Fruit fly (Drosophila melanogaster) whole organism, embryonic: ENCODE measurements around the gene Stat92E.

Experiments used
- B-H1 ChIP-seq: fragments of 200-800 bp; sonication (Bioruptor generic); IDR thresholded peaks from 3 replicates; pipeline ENCODE4 v1.3.6; 2022; ENCODE audit warnings: missing biosample characterization, missing genetic modification characterization
- CG10267 ChIP-seq: fragments of 200-800 bp; sonication (Bioruptor generic); optimal IDR thresholded peaks from 2 replicates; lab custom pipeline; 2018; ENCODE audit warnings: missing biosample characterization, mild to moderate bottlenecking, missing genetic modification characterization, moderate library complexity
- CG11695 ChIP-seq: fragments of 200-800 bp; sonication (Bioruptor generic); IDR thresholded peaks from 3 replicates; pipeline ENCODE4 v1.3.6; 2022; ENCODE audit warnings: missing biosample characterization, missing genetic modification characterization
- CG12659 ChIP-seq: fragments of 200-800 bp; sonication (Bioruptor generic); optimal IDR thresholded peaks from 3 replicates; lab custom pipeline; 2017; ENCODE audit warnings: mild to moderate bottlenecking, missing biosample characterization, missing genetic modification reagents, missing genetic modification characterization
- CG12744 ChIP-seq: fragments of 200-800 bp; sonication (Bioruptor generic); optimal IDR thresholded peaks from 2 replicates; lab custom pipeline; 2016; ENCODE audit warnings: missing biosample characterization, missing genetic modification characterization
- CG13296 ChIP-seq: fragments of 200-800 bp; sonication (Bioruptor generic); optimal IDR thresholded peaks from 3 replicates; lab custom pipeline; 2018; ENCODE audit warnings: missing biosample characterization, mild to moderate bottlenecking, missing genetic modification characterization
- CG15073 ChIP-seq: fragments of 200-800 bp; sonication (Bioruptor generic); optimal IDR thresholded peaks from 2 replicates; lab custom pipeline; 2016; ENCODE audit warnings: missing biosample characterization, missing genetic modification characterization
- CG17385 ChIP-seq: fragments of 200-800 bp; sonication (Bioruptor generic); optimal IDR thresholded peaks from 3 replicates; lab custom pipeline; 2018; ENCODE audit warnings: missing biosample characterization, mild to moderate bottlenecking, missing genetic modification characterization
- CG17912 ChIP-seq: fragments of 200-800 bp; sonication (Bioruptor generic); optimal IDR thresholded peaks from 2 replicates; lab custom pipeline; 2018; ENCODE audit warnings: missing biosample characterization, mild to moderate bottlenecking, missing genetic modification characterization
- CG18011 ChIP-seq: fragments of 200-800 bp; sonication (Bioruptor generic); optimal IDR thresholded peaks from 2 replicates; lab custom pipeline; 2017; ENCODE audit warnings: missing biosample characterization, missing genetic modification characterization, mild to moderate bottlenecking, moderate library complexity, missing genotype
- CG18262 ChIP-seq: fragments of 200-800 bp; optimal IDR thresholded peaks from 3 replicates; lab custom pipeline; 2019; ENCODE audit warnings: missing biosample characterization, mild to moderate bottlenecking, missing genetic modification characterization, moderate library complexity
- CG2712 ChIP-seq: fragments of 200-800 bp; optimal IDR thresholded peaks from 3 replicates; lab custom pipeline; 2019; ENCODE audit warnings: missing biosample characterization, mild to moderate bottlenecking, missing genetic modification characterization, moderate library complexity
- CG3838 ChIP-seq: fragments of 200-800 bp; sonication (Bioruptor generic); optimal IDR thresholded peaks from 3 replicates; lab custom pipeline; 2016; ENCODE audit warnings: missing biosample characterization, missing genetic modification characterization
- CG6683 ChIP-seq: fragments of 200-800 bp; sonication (Bioruptor generic); optimal IDR thresholded peaks from 2 replicates; lab custom pipeline; 2017; ENCODE audit warnings: missing biosample characterization, mild to moderate bottlenecking, missing genetic modification characterization, missing genetic modification reagents
- CG6813 ChIP-seq: fragments of 200-800 bp; sonication (Bioruptor generic); optimal IDR thresholded peaks from 2 replicates; lab custom pipeline; 2017; ENCODE audit warnings: missing biosample characterization, missing genetic modification characterization, mild to moderate bottlenecking, moderate library complexity, missing genetic modification reagents
- CG7839 ChIP-seq: fragments of 200-800 bp; sonication (Bioruptor generic); optimal IDR thresholded peaks from 3 replicates; lab custom pipeline; 2018; ENCODE audit warnings: missing biosample characterization, mild to moderate bottlenecking, missing genetic modification characterization, moderate library complexity
- CG8089 ChIP-seq: fragments of 200-800 bp; sonication (Bioruptor generic); optimal IDR thresholded peaks from 3 replicates; lab custom pipeline; 2016; ENCODE audit warnings: missing biosample characterization, missing genetic modification characterization
- CG8359 ChIP-seq: fragments of 200-800 bp; sonication (Bioruptor generic); optimal IDR thresholded peaks from 2 replicates; lab custom pipeline; 2017; ENCODE audit warnings: missing biosample characterization, mild to moderate bottlenecking, missing genetic modification characterization, borderline replicate concordance
- Chrac-16 ChIP-seq: fragments of 200-800 bp; sonication (Bioruptor generic); optimal IDR thresholded peaks from 3 replicates; lab custom pipeline; 2016; ENCODE audit warnings: missing biosample characterization, missing genetic modification characterization
- CoRest ChIP-seq: fragments of 200-800 bp; sonication (Bioruptor generic); optimal IDR thresholded peaks from 3 replicates; lab custom pipeline; 2018; ENCODE audit warnings: missing biosample characterization, mild to moderate bottlenecking, missing genetic modification characterization, moderate library complexity
- Dref ChIP-seq: fragments of 200-800 bp; sonication (Bioruptor generic); IDR thresholded peaks from 2 replicates; pipeline ENCODE4 v1.3.6; 2022; ENCODE audit warnings: missing biosample characterization, missing genetic modification characterization
- Fer3 ChIP-seq: fragments of 200-800 bp; sonication (Bioruptor generic); optimal IDR thresholded peaks from 2 replicates; lab custom pipeline; 2018; ENCODE audit warnings: missing biosample characterization, mild to moderate bottlenecking, missing genetic modification characterization, moderate library complexity
- Gsc ChIP-seq: fragments of 200-800 bp; sonication (Bioruptor generic); IDR thresholded peaks from 2 replicates; pipeline ENCODE4 v1.3.6; 2022; ENCODE audit warnings: missing biosample characterization, missing genetic modification characterization
- Nf-YB ChIP-seq: fragments of 200-800 bp; sonication (Bioruptor generic); optimal IDR thresholded peaks from 3 replicates; lab custom pipeline; 2019; ENCODE audit warnings: missing biosample characterization, mild to moderate bottlenecking, missing genetic modification characterization, moderate library complexity
- Oli ChIP-seq: fragments of 200-800 bp; sonication (Bioruptor generic); optimal IDR thresholded peaks from 2 replicates; lab custom pipeline; 2018; ENCODE audit warnings: missing biosample characterization, mild to moderate bottlenecking, missing genetic modification characterization, moderate library complexity
- Taf1 ChIP-seq: fragments of 200-800 bp; sonication (Bioruptor generic); IDR thresholded peaks from 2 replicates; pipeline ENCODE4 v1.3.6; 2022; ENCODE audit warnings: missing biosample characterization, missing genetic modification characterization
- Vsx1 ChIP-seq: fragments of 200-800 bp; sonication (Bioruptor generic); optimal IDR thresholded peaks from 2 replicates; lab custom pipeline; 2017; ENCODE audit warnings: missing biosample characterization, mild to moderate bottlenecking, missing genetic modification characterization, missing genetic modification reagents
- btn ChIP-seq: fragments of 200-800 bp; sonication (Bioruptor generic); optimal IDR thresholded peaks from 2 replicates; lab custom pipeline; 2016; ENCODE audit warnings: missing biosample characterization, missing genetic modification characterization
- chif ChIP-seq, 2 experiments: fragments of 200-800 bp; sonication (Bioruptor generic); optimal IDR thresholded peaks; 3 replicates each; lab custom pipeline; 2016; ENCODE audit warnings: missing biosample characterization in 2 of 2, missing genetic modification characterization in 2 of 2
- chm ChIP-seq: fragments of 200-800 bp; sonication (Bioruptor generic); IDR thresholded peaks from 2 replicates; pipeline ENCODE4 v1.3.6; 2022; ENCODE audit warnings: missing biosample characterization, missing genetic modification characterization
- ci ChIP-seq: fragments of 200-800 bp; sonication (Bioruptor generic); IDR thresholded peaks from 3 replicates; pipeline ENCODE4 v1.3.6; 2022; ENCODE audit warnings: missing biosample characterization, missing genetic modification characterization
- crol ChIP-seq: fragments of 200-800 bp; sonication (Bioruptor generic); IDR thresholded peaks from 2 replicates; pipeline ENCODE4 v1.3.6; 2022; ENCODE audit warnings: missing biosample characterization, missing genetic modification characterization
- crp ChIP-seq, 2 experiments: fragments of 200-800 bp; sonication (Bioruptor generic); optimal IDR thresholded peaks; 2 replicates in 1 of 2; 3 replicates in 1 of 2; lab custom pipeline; 2017; ENCODE audit warnings: missing biosample characterization in 2 of 2, missing genetic modification characterization in 2 of 2, mild to moderate bottlenecking in 1 of 2, moderate library complexity in 1 of 2
- dmrt99B ChIP-seq: fragments of 200-800 bp; sonication (Bioruptor generic); optimal IDR thresholded peaks from 2 replicates; lab custom pipeline; 2018; ENCODE audit warnings: missing biosample characterization, mild to moderate bottlenecking, missing genetic modification characterization, moderate library complexity
- fd3F ChIP-seq: fragments of 200-800 bp; sonication (Bioruptor generic); optimal IDR thresholded peaks from 2 replicates; lab custom pipeline; 2018; ENCODE audit warnings: missing biosample characterization, mild to moderate bottlenecking, missing genetic modification characterization, moderate library complexity
- gce ChIP-seq: fragments of 200-800 bp; sonication (Bioruptor generic); IDR thresholded peaks from 3 replicates; pipeline ENCODE4 v1.3.6; 2022; ENCODE audit warnings: missing biosample characterization, missing genetic modification characterization
- grn ChIP-seq: fragments of 200-800 bp; sonication (Bioruptor generic); optimal IDR thresholded peaks from 3 replicates; lab custom pipeline; 2017; ENCODE audit warnings: missing biosample characterization, missing genetic modification characterization
- ind ChIP-seq: fragments of 200-800 bp; sonication (Bioruptor generic); optimal IDR thresholded peaks from 3 replicates; lab custom pipeline; 2016; ENCODE audit warnings: missing biosample characterization, missing genetic modification characterization
- jumu ChIP-seq: fragments of 200-800 bp; sonication (Bioruptor generic); optimal IDR thresholded peaks from 3 replicates; lab custom pipeline; 2016; ENCODE audit warnings: missing biosample characterization, missing genetic modification characterization
- klu ChIP-seq: fragments of 200-800 bp; sonication (Bioruptor generic); IDR thresholded peaks from 2 replicates; pipeline ENCODE4 v1.3.6; 2022; ENCODE audit warnings: missing biosample characterization, missing genetic modification characterization
- nau ChIP-seq: fragments of 200-800 bp; sonication (Bioruptor generic); optimal IDR thresholded peaks from 3 replicates; lab custom pipeline; 2017; ENCODE audit warnings: missing biosample characterization, mild to moderate bottlenecking, missing genetic modification characterization, missing genetic modification reagents
- pita ChIP-seq: fragments of 200-800 bp; sonication (Bioruptor generic); optimal IDR thresholded peaks from 2 replicates; lab custom pipeline; 2017; ENCODE audit warnings: missing biosample characterization, mild to moderate bottlenecking, missing genetic modification characterization
- shn ChIP-seq: fragments of 200-800 bp; sonication (Bioruptor generic); optimal IDR thresholded peaks from 3 replicates; lab custom pipeline; 2016; ENCODE audit warnings: missing biosample characterization, missing genetic modification characterization
- sima ChIP-seq: fragments of 200-800 bp; sonication (Bioruptor generic); optimal IDR thresholded peaks from 2 replicates; lab custom pipeline; 2016; ENCODE audit warnings: missing biosample characterization, missing genetic modification characterization
- slbo ChIP-seq: fragments of 200-800 bp; sonication (Bioruptor generic); IDR thresholded peaks from 2 replicates; pipeline ENCODE4 v1.3.6; 2022; ENCODE audit warnings: missing biosample characterization, missing genetic modification characterization
- twi ChIP-seq: fragments of 200-800 bp; optimal IDR thresholded peaks from 2 replicates; lab custom pipeline; 2019; ENCODE audit warnings: missing biosample characterization, mild to moderate bottlenecking, missing genetic modification characterization, moderate library complexity
- tx ChIP-seq: fragments of 200-800 bp; sonication (Bioruptor generic); optimal IDR thresholded peaks from 2 replicates; lab custom pipeline; 2016; ENCODE audit warnings: missing biosample characterization, missing genetic modification characterization
- usp ChIP-seq: fragments of >200 bp; optimal IDR thresholded peaks from 2 replicates; lab custom pipeline; 2017; ENCODE audit warnings: missing biosample characterization, missing genetic modification characterization
- wdn ChIP-seq: fragments of 200-800 bp; sonication (Bioruptor generic); IDR thresholded peaks from 2 replicates; pipeline ENCODE4 v1.3.6; 2022; ENCODE audit warnings: missing biosample characterization, missing genetic modification characterization

Stat92E gene

DNA sequence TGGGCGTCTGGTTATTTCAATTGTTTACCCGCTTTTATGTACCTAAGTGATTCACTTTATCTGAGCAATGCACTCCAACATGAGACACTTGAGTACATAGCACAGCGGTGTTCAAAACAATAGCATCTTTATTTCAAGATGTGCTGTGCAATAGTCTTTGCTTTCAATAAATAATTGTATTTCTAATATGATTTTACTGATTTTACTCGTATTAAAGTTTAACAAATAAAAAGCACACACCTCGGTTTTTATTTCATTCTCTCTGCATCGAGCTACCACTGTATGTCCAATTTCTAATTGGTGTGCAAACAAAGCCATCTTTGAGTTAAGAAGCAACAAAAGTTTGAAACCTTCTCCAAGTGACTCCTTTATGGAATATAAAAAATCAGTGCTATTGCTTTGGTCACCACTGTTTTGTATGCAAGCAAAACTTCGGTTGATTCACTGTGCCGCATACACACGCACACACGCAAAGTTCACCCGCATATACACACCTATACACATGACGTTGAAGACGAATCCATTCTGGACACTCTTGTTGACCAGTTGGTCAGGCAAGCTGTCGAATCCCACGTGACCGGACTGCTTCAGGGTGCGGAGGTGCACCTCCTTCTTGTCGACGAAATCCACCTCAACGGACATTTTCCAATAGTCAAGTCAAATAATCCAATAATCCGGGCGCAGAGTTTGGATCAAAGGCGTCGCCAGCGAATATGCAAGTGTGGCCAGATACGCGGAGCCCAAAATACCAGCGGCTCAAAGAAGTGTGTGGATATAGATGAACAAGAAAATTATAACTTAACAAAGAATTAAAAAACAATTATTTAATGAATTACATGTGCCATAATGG, 35.7 kb upstream of the Stat92E start, which contains the start of gene Septin2 (continued):
- peak; percentile 54 for TF ChIP-seq fd3F (GFP tag; lab: Kevin White, UChicago)
- TF ChIP-seq Nf-YB (GFP tag; lab: Kevin White, UChicago) = peak; percentile 68
- TF ChIP-seq Chrac-16 (GFP tag; lab: Kevin White, UChicago) = peak; percentile 71
- TF ChIP-seq CG15073 (GFP tag; lab: Kevin White, UChicago) = peak; percentile 50
- TF ChIP-seq gce (GFP tag; lab: Robert Waterston, UW) = no peak
- no peak for TF ChIP-seq pita (GFP tag; lab: Kevin White, UChicago)
- no peak for TF ChIP-seq Vsx1 (GFP tag; lab: Kevin White, UChicago)
- TF ChIP-seq twi (tag; lab: Kevin White, UChicago) = peak; percentile 27
- no peak for TF ChIP-seq CG12744 (GFP tag; lab: Kevin White, UChicago)
- peak; percentile 82 for TF ChIP-seq CG7839 (tag; lab: Kevin White, UChicago)
- peak; percentile 82 for TF ChIP-seq CoRest
- peak; percentile 84 for TF ChIP-seq CG2712 (tag; lab: Kevin White, UChicago)
- peak; percentile 12 for TF ChIP-seq shn (GFP tag; lab: Kevin White, UChicago)
- peak; percentile 79 for TF ChIP-seq CG10267 (tag; lab: Kevin White, UChicago)
- peak; percentile 51 for TF ChIP-seq CG8089
- TF ChIP-seq CG18011 = peak; percentile 31
- peak; percentile 72 for TF ChIP-seq CG12659 (GFP tag; lab: Kevin White, UChicago)
- TF ChIP-seq ind (GFP tag; lab: Kevin White, UChicago) = peak; percentile 69
- peak; percentile 11; the same call in 1 of the 2 replicates for TF ChIP-seq Gsc (GFP tag; lab: Robert Waterston, UW)
- TF ChIP-seq CG17385 = peak; percentile 77
- TF ChIP-seq slbo (GFP tag; lab: Robert Waterston, UW) = peak; percentile 37; the same call in 1 of the 2 replicates
- peak; percentile 56 for TF ChIP-seq btn
- 0 out of 2 replicates have a peak, but pooled peaks have one; percentile 8 for TF ChIP-seq crol (GFP tag; lab: Robert Waterston, UW)
- peak; percentile 61; the same call in 1 of the 3 replicates for TF ChIP-seq B-H1 (GFP tag; lab: Robert Waterston, UW)
- peak; percentile 70 for TF ChIP-seq CG3838 (GFP tag; lab: Kevin White, UChicago)
- peak; percentile 73 for TF ChIP-seq CG8359 (GFP tag; lab: Kevin White, UChicago)
- TF ChIP-seq Taf1 (GFP tag; lab: Robert Waterston, UW) = no peak
- TF ChIP-seq wdn (GFP tag; lab: Robert Waterston, UW) = no peak
- peak; percentile 91 for TF ChIP-seq CG18262 (tag; lab: Kevin White, UChicago)
- TF ChIP-seq CG13296 (GFP tag; lab: Kevin White, UChicago) = peak; percentile 78
- no peak for TF ChIP-seq CG17912 (GFP tag; lab: Kevin White, UChicago)
- TF ChIP-seq ci (GFP tag; lab: Robert Waterston, UW) = peak; percentile 63; the same call in 2 of the 3 replicates
- peak; percentile 82 for TF ChIP-seq CG11695 (GFP tag; lab: Robert Waterston, UW)
- TF ChIP-seq crp (GFP tag; optimal IDR thresholded peaks at IDR 0.05; lab: Kevin White, UChicago) = no peak
- TF ChIP-seq Dref = no peak
- TF ChIP-seq nau (GFP tag; lab: Kevin White, UChicago) = peak; percentile 36
- TF ChIP-seq klu (GFP tag; lab: Robert Waterston, UW) = no peak
- peak; percentile 91 for TF ChIP-seq dmrt99B
- no peak for TF ChIP-seq usp (GFP tag; lab: Kevin White, UChicago)
- peak; percentile 47 for TF ChIP-seq tx (GFP tag; lab: Kevin White, UChicago)
- TF ChIP-seq sima (GFP tag; lab: Kevin White, UChicago) = no peak
- TF ChIP-seq CG6813 (GFP tag; lab: Kevin White, UChicago) = peak; percentile 68
- TF ChIP-seq jumu (GFP tag; lab: Kevin White, UChicago) = peak; percentile 30
- TF ChIP-seq grn (GFP tag; lab: Kevin White, UChicago) = no peak
- peak; percentile 69 for TF ChIP-seq Fer3 (tag; lab: Kevin White, UChicago)
- peak; percentile 38 for TF ChIP-seq CG6683
- no peak for TF ChIP-seq chm (GFP tag; lab: Robert Waterston, UW)
- TF ChIP-seq chif (GFP tag; optimal IDR thresholded peaks at IDR 0.05; lab: Kevin White, UChicago) = peak; percentile 49 to 83
- TF ChIP-seq Oli (tag; lab: Kevin White, UChicago) = peak; percentile 86
